Worm (Caenorhabditis elegans) whole organism, L2 larva: ENCODE data around the gene msrp-5.
"Not testable (repeated sequence)": the region's sequence is repeated elsewhere in the genome, so short reads cannot be mapped to it uniquely, and the experiment has no call there.

ENCODE experiments used
- C34F6.9 ChIP-seq: fragments of 150-350 bp; optimal IDR thresholded peaks from 2 replicates; lab custom pipeline; 2014; ENCODE audit warnings: missing biosample characterization, missing genetic modification characterization
- F13H6.1 ChIP-seq: sonication (generic microtip); optimal IDR thresholded peaks from 2 replicates; lab custom pipeline; 2016; ENCODE audit warnings: missing genetic modification characterization, missing compliant biosample characterization
- R02D3.7 ChIP-seq: fragments of 150-350 bp; optimal IDR thresholded peaks from 2 replicates; lab custom pipeline; 2014; ENCODE audit warnings: missing biosample characterization, missing genetic modification characterization
- Y55F3AM.14 ChIP-seq: fragments of 200-800 bp; sonication (Bioruptor generic); optimal IDR thresholded peaks from 2 replicates; lab custom pipeline; 2018; ENCODE audit warnings: mild to moderate bottlenecking, missing genetic modification characterization, missing compliant biosample characterization
- ZK546.5 ChIP-seq: sonication (generic microtip); optimal IDR thresholded peaks from 2 replicates; lab custom pipeline; 2017; ENCODE audit warnings: missing biosample characterization, missing genetic modification characterization
- alr-1 ChIP-seq: fragments of 150-350 bp; optimal IDR thresholded peaks from 2 replicates; lab custom pipeline; 2014; ENCODE audit warnings: missing biosample characterization, missing genetic modification characterization
- aly-2 ChIP-seq: fragments of 150-350 bp; optimal IDR thresholded peaks from 2 replicates; lab custom pipeline; 2014; ENCODE audit warnings: missing biosample characterization, missing genetic modification characterization
- ama-1 ChIP-seq: fragments of 150-350 bp; optimal IDR thresholded peaks from 2 replicates; lab custom pipeline; 2018; ENCODE audit warnings: inconsistent platforms
- blmp-1 ChIP-seq: sonication (generic microtip); optimal IDR thresholded peaks from 2 replicates; lab custom pipeline; 2017; ENCODE audit warnings: missing genetic modification characterization, mild to moderate bottlenecking, missing compliant biosample characterization, antibody characterized with exemption, moderate library complexity; ENCODE audit not compliant: insufficient read depth
- ceh-16 ChIP-seq: fragments of 150-350 bp; optimal IDR thresholded peaks from 2 replicates; lab custom pipeline; 2014; ENCODE audit warnings: missing biosample characterization, missing genetic modification characterization
- ceh-82 ChIP-seq: fragments of 150-350 bp; optimal IDR thresholded peaks from 2 replicates; lab custom pipeline; 2014; ENCODE audit warnings: missing biosample characterization, missing genetic modification characterization
- crh-2 ChIP-seq: sonication (generic microtip); optimal IDR thresholded peaks from 2 replicates; lab custom pipeline; 2017; ENCODE audit warnings: missing biosample characterization, missing genetic modification characterization
- dmd-4 ChIP-seq: sonication (generic microtip); optimal IDR thresholded peaks from 2 replicates; lab custom pipeline; 2017; ENCODE audit warnings: missing biosample characterization, missing genetic modification characterization
- egl-27 ChIP-seq: sonication (generic microtip); optimal IDR thresholded peaks from 3 replicates; lab custom pipeline; 2017; ENCODE audit warnings: missing biosample characterization, missing genetic modification reagents, missing genetic modification characterization
- elt-1 ChIP-seq: fragments of 150-350 bp; optimal IDR thresholded peaks from 2 replicates; lab custom pipeline; 2014; ENCODE audit warnings: missing biosample characterization, missing genetic modification characterization
- elt-3 ChIP-seq: sonication (generic microtip); optimal IDR thresholded peaks from 2 replicates; lab custom pipeline; 2017; ENCODE audit warnings: missing biosample characterization, missing genetic modification characterization
- fos-1 ChIP-seq: fragments of 150-350 bp; optimal IDR thresholded peaks from 2 replicates; lab custom pipeline; 2014; ENCODE audit warnings: missing biosample characterization, missing genetic modification characterization
- gmeb-1 ChIP-seq: fragments of 150-350 bp; optimal IDR thresholded peaks from 2 replicates; lab custom pipeline; 2014; ENCODE audit warnings: missing biosample characterization, missing genetic modification characterization
- lin-11 ChIP-seq: fragments of 150-350 bp; sonication (generic microtip); optimal IDR thresholded peaks from 2 replicates; lab custom pipeline; 2014; ENCODE audit warnings: missing biosample characterization, missing genetic modification characterization, inconsistent platforms, mixed read lengths
- lin-13 ChIP-seq: fragments of 150-350 bp; optimal IDR thresholded peaks from 2 replicates; lab custom pipeline; 2014; ENCODE audit warnings: missing biosample characterization, missing genetic modification reagents, missing genetic modification characterization
- lin-39 ChIP-seq: fragments of 150-350 bp; optimal IDR thresholded peaks from 2 replicates; lab custom pipeline; 2014; ENCODE audit warnings: missing biosample characterization, missing genetic modification reagents, missing genetic modification characterization
- lsy-2 ChIP-seq, 2 experiments: fragments of 150-350 bp in 1 of 2; sonication (generic microtip) in 1 of 2; optimal IDR thresholded peaks; 2 replicates each; lab custom pipeline; 2014 to 2017; ENCODE audit warnings: missing biosample characterization in 2 of 2, missing genetic modification characterization in 2 of 2
- mab-5 ChIP-seq: fragments of 150-350 bp; optimal IDR thresholded peaks from 2 replicates; lab custom pipeline; 2014; ENCODE audit warnings: missing biosample characterization, missing genetic modification characterization
- mbf-1 ChIP-seq: sonication (generic microtip); optimal IDR thresholded peaks from 2 replicates; lab custom pipeline; 2017; ENCODE audit warnings: missing biosample characterization, missing genetic modification characterization
- mdl-1 ChIP-seq, 2 experiments: fragments of 150-350 bp in 1 of 2; sonication (generic microtip) in 1 of 2; optimal IDR thresholded peaks; 2 replicates each; lab custom pipeline; 2017; ENCODE audit warnings: missing biosample characterization in 2 of 2, missing genetic modification characterization in 2 of 2
- nhr-10 ChIP-seq: sonication (generic microtip); optimal IDR thresholded peaks from 2 replicates; lab custom pipeline; 2017; ENCODE audit warnings: missing biosample characterization, missing genetic modification characterization
- nhr-11 ChIP-seq: fragments of 150-350 bp; optimal IDR thresholded peaks from 2 replicates; lab custom pipeline; 2014; ENCODE audit warnings: missing biosample characterization, missing genetic modification characterization
- nhr-12 ChIP-seq: fragments of 150-350 bp; optimal IDR thresholded peaks from 2 replicates; lab custom pipeline; 2014; ENCODE audit warnings: missing biosample characterization, missing genetic modification characterization
- nhr-129 ChIP-seq: fragments of 150-350 bp; optimal IDR thresholded peaks from 2 replicates; lab custom pipeline; 2014; ENCODE audit warnings: missing biosample characterization, missing genetic modification characterization
- nhr-21 ChIP-seq: fragments of 150-350 bp; optimal IDR thresholded peaks from 2 replicates; lab custom pipeline; 2014; ENCODE audit warnings: missing biosample characterization, missing genetic modification characterization
- nhr-23 ChIP-seq: fragments of 150-350 bp; optimal IDR thresholded peaks from 2 replicates; lab custom pipeline; 2014; ENCODE audit warnings: missing biosample characterization, missing genetic modification reagents, missing genetic modification characterization
- nhr-237 ChIP-seq: fragments of 150-350 bp; optimal IDR thresholded peaks from 2 replicates; lab custom pipeline; 2014; ENCODE audit warnings: missing biosample characterization, missing genetic modification characterization
- nhr-25 ChIP-seq: fragments of 150-350 bp; sonication (generic microtip); optimal IDR thresholded peaks from 3 replicates; lab custom pipeline; 2014; ENCODE audit warnings: missing biosample characterization, missing genetic modification characterization
- nhr-6 ChIP-seq: fragments of 150-350 bp; optimal IDR thresholded peaks from 2 replicates; lab custom pipeline; 2014; ENCODE audit warnings: missing biosample characterization, missing genetic modification characterization
- nhr-77 ChIP-seq: fragments of 150-350 bp; optimal IDR thresholded peaks from 2 replicates; lab custom pipeline; 2014; ENCODE audit warnings: missing biosample characterization, missing genetic modification characterization
- peb-1 ChIP-seq: fragments of 150-350 bp; optimal IDR thresholded peaks from 2 replicates; lab custom pipeline; 2014; ENCODE audit warnings: missing biosample characterization, missing genetic modification characterization
- sem-4 ChIP-seq: fragments of 150-350 bp; optimal IDR thresholded peaks from 2 replicates; lab custom pipeline; 2014; ENCODE audit warnings: missing biosample characterization, missing genetic modification reagents, missing genetic modification characterization
- skn-1 ChIP-seq: sonication (generic microtip); optimal IDR thresholded peaks from 2 replicates; lab custom pipeline; 2017; ENCODE audit warnings: missing biosample characterization, missing genetic modification characterization
- sma-3 ChIP-seq: sonication (generic microtip); optimal IDR thresholded peaks from 2 replicates; lab custom pipeline; 2016; ENCODE audit warnings: missing genetic modification reagents, missing genetic modification characterization, missing compliant biosample characterization
- sma-9 ChIP-seq, 2 experiments: fragments of 150-350 bp in 1 of 2; sonication (generic microtip) in 1 of 2; optimal IDR thresholded peaks; 2 replicates each; lab custom pipeline; 2014 to 2016; ENCODE audit warnings: missing genetic modification characterization in 2 of 2, mild to moderate bottlenecking in 1 of 2, missing biosample characterization in 1 of 2, missing compliant biosample characterization in 1 of 2, missing genetic modification reagents in 1 of 2, moderate library complexity in 1 of 2
- snpc-4 ChIP-seq: fragments of 150-350 bp; optimal IDR thresholded peaks from 2 replicates; lab custom pipeline; 2014; ENCODE audit warnings: missing biosample characterization, missing genetic modification characterization
- unc-39 ChIP-seq: fragments of 150-350 bp; optimal IDR thresholded peaks from 2 replicates; lab custom pipeline; 2014; ENCODE audit warnings: missing biosample characterization, missing genetic modification characterization
- unc-55 ChIP-seq: fragments of 150-350 bp; sonication (generic microtip); optimal IDR thresholded peaks from 3 replicates; lab custom pipeline; 2014; ENCODE audit warnings: missing biosample characterization, missing genetic modification reagents, missing genetic modification characterization
- unc-62 ChIP-seq: fragments of 150-350 bp; optimal IDR thresholded peaks from 2 replicates; lab custom pipeline; 2014; ENCODE audit warnings: missing biosample characterization, missing genetic modification reagents, missing genetic modification characterization
- zag-1 ChIP-seq: fragments of 150-350 bp; optimal IDR thresholded peaks from 2 replicates; lab custom pipeline; 2014; ENCODE audit warnings: missing biosample characterization, missing genetic modification characterization
- ztf-1 ChIP-seq: fragments of 200-800 bp; sonication (Bioruptor generic); conservative IDR thresholded peaks from 2 replicates; pipeline ENCODE4 v1.3.6; 2022; ENCODE audit warnings: missing genetic modification characterization, missing compliant biosample characterization
- ztf-11 ChIP-seq: sonication (generic microtip); optimal IDR thresholded peaks from 2 replicates; lab custom pipeline; 2017; ENCODE audit warnings: missing biosample characterization, missing genetic modification characterization
- ztf-4 ChIP-seq: fragments of 150-350 bp; optimal IDR thresholded peaks from 2 replicates; lab custom pipeline; 2014; ENCODE audit warnings: missing biosample characterization, missing genetic modification characterization

Gene msrp-5

DNA sequence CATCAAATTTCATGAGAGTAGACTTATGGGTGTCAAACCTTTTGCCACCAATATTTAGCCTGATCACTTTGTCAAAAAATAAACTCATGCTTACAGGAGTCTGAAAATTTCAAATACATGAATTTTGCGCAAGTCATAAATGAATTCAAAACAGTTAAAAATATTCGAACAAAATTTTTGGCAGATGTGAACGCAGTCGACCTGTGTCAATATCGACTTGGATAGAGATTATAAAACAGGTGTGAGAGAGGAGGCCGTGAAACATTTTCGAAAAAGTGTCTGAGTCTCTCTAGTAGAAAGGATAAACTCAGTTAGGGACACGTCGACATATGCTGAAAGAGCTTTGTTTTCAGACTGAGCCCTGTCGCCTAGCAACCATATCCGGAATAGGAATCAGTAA is 30.0 kb downstream of the msrp-5 start, which contains the start of gene F22E5.12:
Gene F22E5.12 (minus strand): TSS at position 101 of the 400 bp plus-strand sequence.
- TF ChIP-seq crh-2 (tag; lab: Kevin White, UChicago); mab-5; lin-11 (tag; lab: Kevin White, UChicago): not testable (repeated sequence)

ce11 chrII:2649015-2649414 is 32.3 kb downstream of the msrp-5 start:
- TF ChIP-seq nhr-23 (tag; lab: Kevin White, UChicago): no peak
- no peak for TF ChIP-seq unc-39
- peak; percentile 29 for TF ChIP-seq nhr-129 (tag; lab: Kevin White, UChicago)
- peak; percentile 13 for TF ChIP-seq sem-4 (tag; lab: Kevin White, UChicago)
- TF ChIP-seq lsy-2 (tag; optimal IDR thresholded peaks at IDR 0.05; lab: Kevin White, UChicago): peak in 1 of 2 experiments; percentile 65
- TF ChIP-seq ama-1 (lab: Kevin White, UChicago): no peak
- no peak for TF ChIP-seq ztf-11 (tag; lab: Kevin White, UChicago)
- no peak for TF ChIP-seq blmp-1 (tag; lab: Kevin White, UChicago)
- TF ChIP-seq ZK546.5: no peak
- no peak for TF ChIP-seq elt-3 (tag; lab: Kevin White, UChicago)
- TF ChIP-seq mab-5: no peak
- TF ChIP-seq sma-9 (GFP tag; optimal IDR thresholded peaks at IDR 0.05; lab: Kevin White, UChicago): no peak
- no peak for TF ChIP-seq sma-9 (tag; optimal IDR thresholded peaks at IDR 0.05; lab: Kevin White, UChicago)
- no peak for TF ChIP-seq zag-1
- no peak for TF ChIP-seq ceh-82 (tag; lab: Kevin White, UChicago)
- no peak for TF ChIP-seq nhr-12
- no peak for TF ChIP-seq egl-27 (tag; lab: Kevin White, UChicago)
- TF ChIP-seq peb-1 (tag; lab: Kevin White, UChicago): no peak
- no peak for TF ChIP-seq ztf-4 (tag; lab: Kevin White, UChicago)
- TF ChIP-seq nhr-21 (tag; lab: Kevin White, UChicago): no peak
- TF ChIP-seq unc-62 (GFP tag; lab: Kevin White, UChicago): no peak
- TF ChIP-seq unc-55 (GFP tag; lab: Kevin White, UChicago): peak; percentile 61
- no peak for TF ChIP-seq lin-39
- TF ChIP-seq elt-1 (tag; lab: Kevin White, UChicago): no peak
- no peak for TF ChIP-seq ceh-16 (tag; lab: Kevin White, UChicago)
- no peak for TF ChIP-seq gmeb-1 (tag; lab: Kevin White, UChicago)
- no peak for TF ChIP-seq aly-2 (tag; lab: Kevin White, UChicago)
- no peak for TF ChIP-seq ztf-1 (GFP tag; lab: Robert Waterston, UW)
- no peak for TF ChIP-seq nhr-25 (tag; lab: Kevin White, UChicago)
- no peak for TF ChIP-seq nhr-237 (tag; lab: Kevin White, UChicago)
- TF ChIP-seq lin-11 (tag; lab: Kevin White, UChicago): no peak
- no peak for TF ChIP-seq R02D3.7 (tag; lab: Kevin White, UChicago)
- TF ChIP-seq Y55F3AM.14: no peak
- TF ChIP-seq nhr-6 (tag; lab: Kevin White, UChicago): no peak
- TF ChIP-seq mdl-1 (tag; optimal IDR thresholded peaks at IDR 0.05; lab: Kevin White, UChicago): no peak
- no peak for TF ChIP-seq fos-1 (tag; lab: Kevin White, UChicago)
- peak; percentile 61 for TF ChIP-seq F13H6.1
- TF ChIP-seq nhr-11 (tag; lab: Kevin White, UChicago): no peak
- TF ChIP-seq alr-1 (tag; lab: Kevin White, UChicago): no peak
- no peak for TF ChIP-seq nhr-10
- peak; percentile 16 for TF ChIP-seq snpc-4
- no peak for TF ChIP-seq nhr-77 (tag; lab: Kevin White, UChicago)
- TF ChIP-seq C34F6.9 (tag; lab: Kevin White, UChicago): peak; percentile 81
- TF ChIP-seq mbf-1 (tag; lab: Kevin White, UChicago): no peak
- TF ChIP-seq dmd-4 (tag; lab: Kevin White, UChicago): no peak
- no peak for TF ChIP-seq crh-2 (tag; lab: Kevin White, UChicago)
- no peak for TF ChIP-seq sma-3 (GFP tag; lab: Kevin White, UChicago)
- peak; percentile 17 for TF ChIP-seq lin-13 (GFP tag; lab: Kevin White, UChicago)
- TF ChIP-seq skn-1: no peak
